Fruit fly (Drosophila melanogaster): ENCODE measurements around the gene Fum2.

The Fum2 gene

DNA sequence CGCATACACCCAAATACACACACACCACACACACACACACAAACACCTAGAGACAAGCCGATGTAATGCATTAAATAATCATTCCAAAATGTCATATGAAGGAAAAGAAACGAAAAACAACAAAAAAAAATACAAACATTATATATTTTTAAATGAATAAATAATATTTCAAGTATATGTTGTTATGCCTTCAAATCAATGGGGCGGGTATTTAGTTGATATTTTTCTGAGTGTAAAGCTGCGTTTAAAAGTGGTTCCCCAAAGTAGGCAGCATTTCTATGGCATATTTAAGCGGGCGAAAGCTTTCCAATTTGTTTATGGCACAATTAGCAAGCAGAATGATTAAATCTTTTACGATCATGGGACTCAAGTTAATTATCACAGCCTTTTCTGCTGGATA lies 37.7 kb downstream of the Fum2 start:
- no peak for TF ChIP-seq EcR (GFP tag; optimal IDR thresholded peaks at IDR 0.05)
- no peak for TF ChIP-seq usp (GFP tag; optimal IDR thresholded peaks at IDR 0.05)

DNA sequence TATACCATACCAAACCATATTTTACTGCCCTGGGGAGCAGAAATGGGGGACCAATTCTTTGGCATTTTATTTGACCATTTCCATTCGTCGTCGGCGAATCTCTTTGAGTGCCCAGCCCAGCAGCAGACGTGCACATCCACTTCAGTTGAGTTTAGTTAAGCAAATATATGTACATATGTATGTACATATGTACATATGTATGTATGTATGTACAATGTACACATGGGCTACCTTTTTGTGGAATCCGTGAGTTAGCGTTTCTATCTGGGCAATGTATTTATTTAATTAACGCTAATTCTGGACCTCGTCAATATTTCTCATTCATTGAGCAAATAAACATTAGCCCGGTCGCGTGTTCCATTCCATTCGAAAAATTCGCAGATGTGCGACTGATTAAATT lies 38.4 kb downstream of the Fum2 start:
- TF ChIP-seq CG8478 (optimal IDR thresholded peaks at IDR 0.05) (no peak), Dll (optimal IDR thresholded peaks at IDR 0.05) (no peak), psq (optimal IDR thresholded peaks at IDR 0.05) (no peak), pan (optimal IDR thresholded peaks at IDR 0.05) (no peak), usp (GFP tag; optimal IDR thresholded peaks at IDR 0.05) (no peak), EcR (GFP tag; optimal IDR thresholded peaks at IDR 0.05) (no peak)

DNA sequence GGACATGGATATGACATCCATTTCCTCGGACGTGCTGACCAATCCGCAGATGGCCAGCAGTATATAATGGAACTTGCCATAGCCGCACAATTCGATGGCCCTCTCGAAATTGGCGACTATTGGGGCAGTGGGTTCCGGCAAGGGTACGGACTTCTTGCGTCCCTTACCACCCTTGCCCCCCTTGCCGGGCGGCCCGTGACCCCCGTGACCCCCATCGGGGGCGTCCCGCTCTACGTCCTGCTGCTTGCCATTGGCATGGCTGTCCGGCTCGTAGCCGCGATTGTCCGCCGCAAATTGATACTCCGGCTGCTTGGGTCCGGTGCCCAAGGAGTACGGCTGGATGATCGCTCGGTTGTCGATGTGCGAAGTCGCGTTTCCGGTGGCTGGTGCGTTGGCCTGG lies 42.1 kb downstream of the Fum2 start:
- no peak for TF ChIP-seq usp (GFP tag; optimal IDR thresholded peaks at IDR 0.05)
- no peak for TF ChIP-seq CG8478 (optimal IDR thresholded peaks at IDR 0.05)
- no peak for TF ChIP-seq pan (optimal IDR thresholded peaks at IDR 0.05)
- TF ChIP-seq psq (optimal IDR thresholded peaks at IDR 0.05), result no peak
- no peak for TF ChIP-seq Dll (optimal IDR thresholded peaks at IDR 0.05)
- no peak for TF ChIP-seq EcR (GFP tag; optimal IDR thresholded peaks at IDR 0.05)

DNA sequence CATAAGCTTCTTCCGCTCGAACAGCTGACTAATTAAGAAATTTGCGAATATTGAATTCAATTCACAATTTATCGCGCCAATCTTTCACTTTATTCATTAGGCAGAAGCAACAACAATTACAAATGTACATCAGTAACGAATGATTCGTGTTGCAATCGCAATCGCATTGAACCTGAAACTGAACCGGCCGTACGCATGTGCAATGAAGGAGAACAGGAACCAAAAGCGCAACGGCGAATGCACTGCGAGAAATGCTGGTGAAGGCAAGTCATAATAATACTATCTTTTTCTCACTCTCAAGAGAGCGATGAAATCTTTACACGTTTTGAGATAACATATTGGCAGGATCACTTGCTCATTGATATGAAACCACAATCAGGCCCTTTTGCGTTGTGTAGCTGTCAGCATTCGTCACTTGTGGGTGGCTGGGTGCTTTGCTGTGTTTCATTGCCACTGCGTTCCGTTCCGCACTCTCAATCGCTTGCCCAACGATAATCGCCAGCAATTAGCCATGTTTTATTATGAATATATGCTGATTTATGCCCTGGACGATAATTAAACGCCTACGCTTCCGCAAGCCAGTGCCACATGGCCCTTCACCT lies 43.4 kb downstream of the Fum2 start:
- TF ChIP-seq Dll (optimal IDR thresholded peaks at IDR 0.05) (no peak), usp (GFP tag; optimal IDR thresholded peaks at IDR 0.05) (no peak), CG8478 (optimal IDR thresholded peaks at IDR 0.05) (no peak), EcR (GFP tag; optimal IDR thresholded peaks at IDR 0.05) (no peak), psq (optimal IDR thresholded peaks at IDR 0.05) (no peak), pan (optimal IDR thresholded peaks at IDR 0.05) (no peak)

DNA sequence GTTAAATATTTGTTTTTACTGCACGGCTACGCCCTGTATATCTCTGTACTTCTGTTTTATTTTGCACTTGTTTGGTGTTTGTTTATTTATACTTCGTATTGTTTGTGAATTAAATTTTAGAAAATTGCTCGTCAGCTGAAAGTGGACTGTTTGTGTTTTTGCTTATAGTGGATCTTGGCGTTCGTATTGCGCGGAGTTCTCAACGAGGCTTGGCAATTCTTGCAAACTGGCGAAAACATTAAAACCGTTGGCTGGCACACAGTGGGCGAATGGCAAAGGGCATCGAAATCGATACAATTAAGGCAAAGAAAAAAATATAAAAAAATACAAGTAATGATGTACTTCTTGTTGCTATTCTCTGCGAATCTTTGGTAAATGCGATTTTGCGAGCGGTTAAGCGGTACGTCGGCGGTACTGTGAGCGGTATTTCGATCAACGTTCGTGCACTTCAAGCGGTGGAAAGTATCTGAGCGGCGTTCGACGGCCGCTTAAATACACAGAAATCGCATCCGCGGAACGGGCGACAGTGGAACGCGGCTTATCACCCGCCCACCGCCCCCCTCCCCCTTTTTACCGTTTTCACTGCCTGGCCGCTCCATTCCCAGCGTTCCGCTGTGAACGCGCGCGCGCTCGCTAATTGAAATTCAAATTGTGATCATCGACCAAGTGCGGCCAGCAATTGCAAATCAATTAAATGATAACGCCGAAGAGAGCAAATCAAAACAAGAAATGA lies 45.4 kb downstream of the Fum2 start:
- TF ChIP-seq EcR (GFP tag; optimal IDR thresholded peaks at IDR 0.05) (no peak), CG8478 (optimal IDR thresholded peaks at IDR 0.05) (no peak), pan (optimal IDR thresholded peaks at IDR 0.05) (no peak), Dll (optimal IDR thresholded peaks at IDR 0.05) (no peak), usp (GFP tag; optimal IDR thresholded peaks at IDR 0.05) (no peak)

DNA sequence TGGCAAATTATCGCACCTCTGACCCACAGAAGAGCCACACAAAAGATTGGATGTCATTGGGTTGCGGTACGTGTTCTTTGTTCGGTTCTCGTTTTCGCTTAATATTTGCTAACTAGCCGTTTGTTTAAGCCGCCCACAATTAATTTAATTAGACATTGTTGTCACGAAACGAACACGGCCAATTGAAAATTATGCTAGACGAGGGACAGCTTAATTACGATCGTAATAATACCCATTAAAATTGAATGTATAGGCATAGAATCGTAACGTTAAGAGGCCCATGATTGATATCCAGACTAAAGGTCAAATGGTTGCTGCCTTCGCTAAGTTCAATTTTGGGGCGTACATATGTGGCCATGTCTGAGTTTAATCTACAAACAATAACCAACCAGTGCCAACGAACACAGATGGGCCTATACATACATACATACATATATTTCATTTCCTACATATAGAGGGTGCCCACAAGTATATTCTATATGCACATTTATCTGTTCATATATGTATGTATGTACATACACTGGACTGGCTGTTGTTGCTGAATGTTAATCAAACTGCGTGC lies 47.1 kb downstream of the Fum2 start:
- no peak for TF ChIP-seq CG8478 (optimal IDR thresholded peaks at IDR 0.05)
- no peak for TF ChIP-seq EcR (GFP tag; optimal IDR thresholded peaks at IDR 0.05)
- no peak for TF ChIP-seq psq (optimal IDR thresholded peaks at IDR 0.05)
- no peak for TF ChIP-seq Dll (optimal IDR thresholded peaks at IDR 0.05)
- no peak for TF ChIP-seq usp (GFP tag; optimal IDR thresholded peaks at IDR 0.05)
- no peak for TF ChIP-seq pan (optimal IDR thresholded peaks at IDR 0.05)

DNA sequence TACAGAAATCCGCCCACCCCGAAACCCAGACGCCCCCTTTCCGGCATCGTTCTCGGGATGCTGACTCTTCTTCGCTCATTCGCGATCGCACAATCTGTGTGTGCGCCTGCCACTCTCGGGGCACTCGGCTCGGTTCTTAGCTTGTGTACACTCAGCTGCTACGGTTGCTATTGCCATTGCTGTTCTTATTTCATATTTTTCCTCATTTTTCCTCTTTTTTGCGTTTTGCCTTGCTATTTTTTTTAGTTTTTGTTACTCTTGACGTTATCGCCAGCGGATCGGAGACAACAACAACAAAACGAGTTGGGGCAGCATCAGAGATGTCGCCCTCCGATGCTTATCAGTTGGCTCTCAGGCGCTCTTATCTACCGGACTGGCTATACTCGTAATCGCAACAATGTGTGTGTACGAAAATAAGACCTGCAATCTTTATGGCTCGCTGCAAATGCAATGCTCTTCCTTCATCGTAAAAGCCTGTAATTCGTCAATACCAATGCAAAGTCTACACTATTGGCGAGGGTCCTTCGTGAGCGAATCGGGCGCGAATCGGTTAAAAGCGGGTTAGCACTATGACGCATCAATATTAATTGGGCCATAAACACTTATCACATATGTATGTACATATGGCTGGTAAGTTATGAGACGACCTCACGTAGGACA lies 49.2 kb downstream of the Fum2 start:
- TF ChIP-seq CG8478 (optimal IDR thresholded peaks at IDR 0.05), result no peak

Data from whole organism.